Worm (Caenorhabditis elegans) whole organism, midembryonic: Measurements from ENCODE around the gene arcp-1.

Source experiments
- T22C8.4 ChIP-seq: fragments of 200-800 bp; sonication (Bioruptor generic); IDR thresholded peaks from 2 replicates; pipeline ENCODE4 v1.3.6; 2022; ENCODE audit warnings: missing genetic modification characterization, missing compliant biosample characterization
- cog-1 ChIP-seq: sonication (generic microtip); optimal IDR thresholded peaks from 2 replicates; lab custom pipeline; 2016; ENCODE audit warnings: missing genetic modification characterization, missing compliant biosample characterization
- flt-1 ChIP-seq: fragments of 200-800 bp; sonication (Bioruptor generic); IDR thresholded peaks from 2 replicates; pipeline ENCODE4 v1.3.6; 2022; ENCODE audit warnings: missing genetic modification characterization, missing compliant biosample characterization
- klf-2 ChIP-seq: fragments of 200-800 bp; sonication (Bioruptor generic); conservative IDR thresholded peaks from 2 replicates; pipeline ENCODE4 v1.3.6; 2022; ENCODE audit warnings: missing genetic modification reagents, missing genetic modification characterization, missing compliant biosample characterization
- med-1 ChIP-seq: sonication (generic microtip); optimal IDR thresholded peaks from 2 replicates; lab custom pipeline; 2017; ENCODE audit warnings: missing genetic modification characterization, mild to moderate bottlenecking, missing compliant biosample characterization, antibody characterized with exemption, missing genetic modification reagents; ENCODE audit not compliant: insufficient read depth
- ref-1 ChIP-seq: fragments of 200-800 bp; sonication (Bioruptor generic); conservative IDR thresholded peaks from 2 replicates; pipeline ENCODE4 v1.3.6; 2022; ENCODE audit warnings: missing genetic modification reagents, missing genetic modification characterization, missing compliant biosample characterization
- tab-1 ChIP-seq: fragments of 200-800 bp; sonication (Bioruptor generic); IDR thresholded peaks from 2 replicates; pipeline ENCODE4 v1.3.6; 2022; ENCODE audit warnings: missing genetic modification characterization, missing compliant biosample characterization
- ztf-23 ChIP-seq: fragments of 200-800 bp; sonication (Bioruptor generic); IDR thresholded peaks from 2 replicates; pipeline ENCODE4 v1.3.6; 2022; ENCODE audit warnings: missing genetic modification reagents, missing genetic modification characterization, missing compliant biosample characterization
- ztf-29 ChIP-seq: fragments of 200-800 bp; sonication (Bioruptor generic); IDR thresholded peaks from 2 replicates; pipeline ENCODE4 v1.3.6; 2022; ENCODE audit warnings: missing genetic modification reagents, missing genetic modification characterization, missing compliant biosample characterization

Gene arcp-1

ce11 chrIII:3698366-3698765 is 60.8 kb downstream of the arcp-1 start:
- TF ChIP-seq flt-1 (no peak), tab-1 (no peak), ztf-29 (GFP tag; lab: Robert Waterston, UW) (no peak), med-1 (GFP tag; lab: Kevin White, UChicago) (no peak), ref-1 (GFP tag; lab: Robert Waterston, UW) (no peak), klf-2 (GFP tag; lab: Robert Waterston, UW) (no peak), T22C8.4 (GFP tag; lab: Robert Waterston, UW) (no peak), ztf-23 (GFP tag; lab: Robert Waterston, UW) (no peak), cog-1 (tag; lab: Kevin White, UChicago) (no peak)
